Fruit fly (Drosophila melanogaster) whole organism, larva: Measurements from ENCODE around the gene Rgl.

Experiments used
- noc ChIP-seq: fragments of 200-800 bp; sonication (Bioruptor generic); optimal IDR thresholded peaks from 3 replicates; lab custom pipeline; 2019; ENCODE audit warnings: missing biosample characterization, mild to moderate bottlenecking, missing genetic modification characterization, moderate library complexity

Gene Rgl

DNA sequence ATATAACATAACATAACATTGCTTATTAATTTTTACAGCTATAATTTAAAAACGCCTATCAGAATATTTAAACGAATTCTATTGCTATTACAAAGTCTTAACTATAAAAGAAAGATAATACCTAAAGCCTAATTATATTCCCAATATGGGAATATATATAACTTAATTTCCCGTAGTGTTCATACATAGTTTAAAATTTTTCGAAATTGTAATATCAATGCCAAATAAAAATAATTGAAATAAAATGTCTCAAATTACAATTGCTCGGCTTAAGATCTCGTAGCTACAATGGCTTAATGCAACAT, 21.2 kb downstream of the Rgl start:
- TF ChIP-seq noc (tag; lab: Kevin White, UChicago): no peak

DNA sequence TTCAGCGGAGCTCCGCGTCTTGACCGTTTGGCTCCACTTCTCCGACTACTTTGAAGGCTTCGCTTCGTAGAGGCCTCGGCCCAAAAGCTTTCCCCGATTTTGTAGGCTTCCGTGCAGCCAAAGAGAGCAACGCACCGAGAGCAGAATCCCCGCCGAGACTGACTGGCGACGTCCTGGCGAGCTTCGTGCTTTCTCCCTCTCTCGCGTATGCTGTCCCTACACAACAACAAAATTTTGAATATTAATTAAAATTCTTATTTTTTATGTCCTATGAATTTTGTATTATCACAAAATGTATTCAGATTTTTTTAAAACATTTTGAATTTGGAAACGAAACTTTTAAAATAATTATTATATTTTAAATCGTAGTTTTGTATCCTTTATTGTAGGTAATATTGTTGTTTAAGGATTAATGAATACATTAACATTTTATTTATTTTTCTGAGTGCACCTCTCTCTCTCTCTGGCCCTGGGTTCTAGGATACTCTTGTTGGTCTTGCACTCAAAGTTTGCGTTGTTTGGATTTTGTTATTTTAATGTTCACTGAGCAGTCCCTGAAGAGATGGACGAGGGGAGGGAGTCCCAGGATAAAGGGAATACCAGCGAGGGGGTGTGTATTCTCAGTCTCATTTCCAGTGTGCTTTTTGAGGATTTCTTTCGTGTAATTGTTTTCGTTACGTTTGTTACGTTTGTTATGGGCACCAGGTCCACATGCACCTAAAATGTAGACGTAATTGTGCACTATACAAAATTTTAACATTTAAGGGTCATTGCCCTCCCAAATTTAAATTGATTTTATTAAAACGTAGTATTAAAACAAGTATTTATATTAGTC, 21.7 kb downstream of the Rgl start, which contains the start of gene dysc:
Gene dysc (minus strand): TSS at position 51 of the 835 bp plus-strand sequence.
- TF ChIP-seq noc (tag; lab: Kevin White, UChicago): no peak

dm6 chr3L:13900635-13901034, 24.5 kb downstream of the Rgl start:
- no peak for TF ChIP-seq noc (tag; lab: Kevin White, UChicago)

dm6 chr3L:13887092-13887491, 38.0 kb downstream of the Rgl start:
- TF ChIP-seq noc (tag; lab: Kevin White, UChicago): no peak

DNA sequence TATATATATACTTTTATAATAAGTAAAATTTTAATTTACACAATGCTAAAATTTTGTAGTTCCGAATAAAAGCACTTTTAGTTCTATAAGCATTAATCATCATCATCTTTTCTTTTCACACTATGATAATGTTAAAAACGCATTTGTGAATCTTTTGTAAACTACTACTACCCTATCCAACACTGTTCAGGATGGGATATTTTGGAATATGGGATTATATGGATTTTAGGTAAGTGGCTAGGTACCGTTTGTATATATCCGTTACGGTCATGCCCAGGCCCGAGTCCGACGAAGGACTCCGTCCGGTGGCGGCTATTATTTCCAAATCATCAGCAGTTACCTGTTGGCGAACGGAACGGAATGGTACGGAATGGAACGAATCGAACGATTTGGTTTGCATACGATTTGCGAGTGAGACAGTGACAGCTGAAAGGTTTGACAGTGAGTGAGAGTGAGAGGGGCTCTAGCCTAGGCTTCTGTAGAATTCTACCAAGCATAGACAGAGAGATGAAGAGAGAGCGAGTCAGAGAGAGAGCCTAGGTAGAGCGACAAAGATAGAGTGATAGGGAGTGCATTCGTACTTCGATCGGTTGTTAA, 40.6 kb downstream of the Rgl start:
- no peak for TF ChIP-seq noc (tag; lab: Kevin White, UChicago)

DNA sequence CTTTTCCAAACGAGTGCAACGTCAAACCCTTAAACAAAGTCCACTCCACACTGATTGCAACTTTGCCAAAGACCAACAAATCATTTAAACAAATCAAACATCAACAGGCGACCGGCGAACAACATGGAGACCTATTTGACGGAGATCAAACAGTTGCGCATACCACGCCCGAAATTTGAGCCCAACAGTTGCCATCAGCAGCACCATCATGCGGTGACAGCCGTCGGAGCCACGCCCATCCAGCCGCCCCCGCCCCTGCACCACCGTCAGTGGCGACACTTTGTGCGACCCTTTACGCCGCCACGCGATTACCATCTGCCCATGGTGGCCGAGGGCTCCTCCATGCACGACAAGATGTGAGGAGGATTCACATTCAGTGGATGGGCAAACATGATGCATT, 42.6 kb downstream of the Rgl start:
- TF ChIP-seq noc (tag; lab: Kevin White, UChicago): no peak

dm6 chr3L:13881555-13881954, 43.6 kb downstream of the Rgl start:
- TF ChIP-seq noc (tag; lab: Kevin White, UChicago): no peak

- no peak for TF ChIP-seq noc (tag; lab: Kevin White, UChicago)
Measured at dm6 chr3L:13878729-13879128, 46.4 kb downstream of the Rgl start, which contains the start of gene CG13737. TSS of gene CG13737 (plus strand) at chr3L:13878994.

DNA sequence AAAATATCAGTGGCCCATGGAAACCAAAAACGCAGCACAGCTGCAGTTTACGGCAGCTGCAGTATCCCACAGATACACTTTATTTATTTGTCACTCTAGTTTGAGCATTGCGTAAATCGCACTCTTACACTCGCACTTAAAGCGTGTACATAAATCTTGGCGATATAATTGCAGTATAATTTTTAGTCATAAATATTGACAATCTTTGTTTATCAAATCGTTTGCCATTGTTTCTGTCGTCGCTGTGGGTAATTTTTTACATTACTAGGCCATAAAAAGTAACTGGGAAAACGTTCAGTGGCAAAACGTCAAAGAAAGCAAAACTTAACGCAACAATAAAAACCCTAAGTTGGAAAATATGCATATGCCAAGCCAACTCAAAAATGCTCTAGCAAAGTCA, 47.2 kb downstream of the Rgl start:
- no peak for TF ChIP-seq noc (tag; lab: Kevin White, UChicago)

DNA sequence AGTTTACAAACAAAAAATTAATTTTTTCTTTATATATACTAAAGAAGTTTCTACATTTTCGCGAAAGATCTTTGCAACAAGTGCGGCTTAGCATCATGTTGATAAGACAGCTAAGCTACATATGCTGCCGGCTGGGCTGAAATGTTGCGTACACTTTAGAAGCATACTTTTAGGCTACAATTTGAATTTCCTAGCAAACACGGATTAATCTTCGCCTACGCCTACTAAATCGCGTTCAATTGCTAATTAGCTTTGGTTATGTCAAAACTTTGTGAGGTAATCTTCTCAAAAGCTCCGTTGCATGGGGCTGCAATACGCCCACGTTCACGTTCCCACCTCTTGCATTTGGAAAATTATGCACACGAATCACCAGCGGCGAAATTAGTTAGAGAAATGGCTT, 48.2 kb downstream of the Rgl start:
- TF ChIP-seq noc (tag; lab: Kevin White, UChicago): no peak

- TF ChIP-seq noc (tag; lab: Kevin White, UChicago): no peak
Measured at dm6 chr3L:13866780-13867179, 58.4 kb downstream of the Rgl start, which contains the start of gene CG8745. TSS of gene CG8745 (minus strand) at chr3L:13866905.

DNA sequence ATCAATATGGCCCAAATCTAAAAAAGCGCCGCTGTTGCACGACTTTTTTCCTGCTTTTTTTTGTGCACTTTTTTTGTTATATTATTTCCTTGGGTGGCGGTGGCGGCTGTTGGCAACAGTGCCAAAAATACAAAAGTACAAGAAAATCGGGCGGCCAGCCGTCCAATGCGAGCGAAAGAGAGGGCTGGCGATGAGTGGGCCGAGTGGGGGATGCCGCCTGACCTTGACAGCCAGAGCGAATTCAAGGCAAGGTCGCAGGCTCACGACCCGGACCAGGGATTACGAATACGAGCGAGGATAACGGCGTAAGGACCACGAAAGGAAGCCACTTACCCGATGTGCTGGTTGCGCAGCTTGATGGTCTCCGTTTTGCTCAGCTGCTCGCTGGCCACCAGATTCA, 58.9 kb downstream of the Rgl start:
- TF ChIP-seq noc (tag; lab: Kevin White, UChicago): no peak

DNA sequence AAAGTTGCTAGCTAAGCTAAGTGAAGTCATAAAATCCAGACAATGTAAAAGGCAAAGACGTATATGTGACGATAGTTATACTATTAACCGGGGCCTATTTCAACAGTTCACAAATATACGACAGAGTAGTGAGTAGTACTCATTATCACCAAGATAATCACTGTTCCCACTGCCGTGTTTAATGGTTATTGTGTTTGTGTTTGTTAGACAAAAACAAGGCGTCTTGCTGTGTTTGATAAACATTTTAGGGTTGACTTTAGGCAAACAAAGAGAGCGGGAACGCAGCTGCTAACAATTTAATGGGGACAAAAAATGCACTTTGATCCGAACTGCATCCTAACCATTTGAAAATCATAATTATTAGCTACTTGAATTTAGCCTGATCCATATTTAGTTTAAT, 59.7 kb downstream of the Rgl start:
- no peak for TF ChIP-seq noc (tag; lab: Kevin White, UChicago)

DNA sequence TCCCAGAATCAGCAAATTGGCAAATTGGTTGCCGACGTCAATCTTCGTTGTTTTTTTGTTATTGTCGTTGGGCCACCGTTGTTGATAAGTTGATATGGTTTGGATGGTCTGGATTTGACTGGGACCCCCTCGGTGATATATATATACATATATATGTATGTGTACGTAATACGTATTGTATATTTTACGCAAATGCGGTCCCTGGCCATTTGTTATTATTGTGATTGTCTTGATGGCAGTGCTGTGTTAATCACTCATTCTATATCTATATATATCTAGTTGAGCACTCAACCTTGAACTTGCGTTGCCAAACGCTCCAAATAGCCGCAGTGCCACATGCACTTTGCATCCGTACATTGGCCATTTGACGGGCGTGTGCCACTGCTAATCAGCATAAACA, 60.6 kb downstream of the Rgl start:
- TF ChIP-seq noc (tag; lab: Kevin White, UChicago): no peak

- no peak for TF ChIP-seq noc (tag; lab: Kevin White, UChicago)
Measured at dm6 chr3L:13863365-13863775, 61.8 kb downstream of the Rgl start.

dm6 chr3L:13862403-13862802, 62.7 kb downstream of the Rgl start:
- TF ChIP-seq noc (tag; lab: Kevin White, UChicago): peak; percentile 90
